Fruit fly (Drosophila melanogaster) whole organism: ENCODE data around the gene CG7379.

ENCODE experiments used
- CG8478 ChIP-seq: fragments of >200 bp; optimal IDR thresholded peaks from 2 replicates; lab custom pipeline; 2018; ENCODE audit warnings: inconsistent platforms
- EcR ChIP-seq, 2 experiments: fragments of >200 bp; optimal IDR thresholded peaks; 2 replicates each; lab custom pipeline; 2017; ENCODE audit warnings: missing biosample characterization in 2 of 2, missing genetic modification characterization in 2 of 2, missing genetic modification reagents in 2 of 2
- psq ChIP-seq: fragments of >200 bp; optimal IDR thresholded peaks from 2 replicates; lab custom pipeline; 2017
- usp ChIP-seq: fragments of >200 bp; optimal IDR thresholded peaks from 2 replicates; lab custom pipeline; 2017; ENCODE audit warnings: missing biosample characterization, missing genetic modification characterization, mixed read lengths

dm6 chr3R:17776952-17777407 is 21.1 kb downstream of the CG7379 start:
- TF ChIP-seq EcR (GFP tag; optimal IDR thresholded peaks at IDR 0.05; lab: Kevin White, UChicago) (no peak), psq (lab: Kevin White, UChicago) (no peak), usp (GFP tag; lab: Kevin White, UChicago) (no peak), CG8478 (lab: Kevin White, UChicago) (no peak)
